Fruit fly (Drosophila melanogaster) S2 (cell line): Measurements from ENCODE around the gene CCDC53.

ENCODE experiments used
- CG8478 ChIP-seq: fragments of >200 bp; optimal IDR thresholded peaks from 2 replicates; lab custom pipeline; 2018
- CTCF ChIP-seq, 2 experiments: fragments of >200 bp; optimal IDR thresholded peaks; 2 replicates each; lab custom pipeline; 2018

DNA sequence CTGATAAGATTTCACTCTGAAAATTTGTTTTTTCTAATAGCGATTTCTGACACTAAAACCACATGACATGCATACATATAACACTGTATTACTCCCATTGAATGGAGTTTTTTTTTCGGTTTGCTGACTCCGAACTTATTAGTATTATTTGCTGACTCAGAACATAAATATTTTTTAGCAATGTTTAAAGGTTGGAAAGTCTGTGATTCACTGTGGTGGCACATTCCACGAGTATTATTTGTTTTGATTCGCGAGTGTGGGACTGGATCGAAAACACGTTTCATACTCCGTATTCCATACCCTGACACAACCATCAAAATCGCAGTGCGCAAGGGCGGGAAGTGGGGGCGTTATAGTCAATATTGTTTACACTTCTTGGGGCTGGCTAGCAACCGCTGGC lies 48.3 kb upstream of the CCDC53 start:
- TF ChIP-seq CTCF (optimal IDR thresholded peaks at IDR 0.05; lab: Kevin White, UChicago) = no peak
- no peak for TF ChIP-seq CG8478
